Worm (Caenorhabditis elegans) whole organism, L2 larva: ENCODE data around the gene T22F3.2.
A peak's percentile ranks its signal among the peaks of the same experiment; 100 is the strongest.

Experiments
- C34F6.9 ChIP-seq: fragments of 150-350 bp; optimal IDR thresholded peaks from 2 replicates; lab custom pipeline; 2014; ENCODE audit warnings: missing biosample characterization, missing genetic modification characterization
- F13H6.1 ChIP-seq: sonication (generic microtip); optimal IDR thresholded peaks from 2 replicates; lab custom pipeline; 2016; ENCODE audit warnings: missing genetic modification characterization, missing compliant biosample characterization
- R02D3.7 ChIP-seq: fragments of 150-350 bp; optimal IDR thresholded peaks from 2 replicates; lab custom pipeline; 2014; ENCODE audit warnings: missing biosample characterization, missing genetic modification characterization
- Y55F3AM.14 ChIP-seq: fragments of 200-800 bp; sonication (Bioruptor generic); optimal IDR thresholded peaks from 2 replicates; lab custom pipeline; 2018; ENCODE audit warnings: mild to moderate bottlenecking, missing genetic modification characterization, missing compliant biosample characterization
- alr-1 ChIP-seq: fragments of 150-350 bp; optimal IDR thresholded peaks from 2 replicates; lab custom pipeline; 2014; ENCODE audit warnings: missing biosample characterization, missing genetic modification characterization
- aly-2 ChIP-seq: fragments of 150-350 bp; optimal IDR thresholded peaks from 2 replicates; lab custom pipeline; 2014; ENCODE audit warnings: missing biosample characterization, missing genetic modification characterization
- blmp-1 ChIP-seq: sonication (generic microtip); optimal IDR thresholded peaks from 2 replicates; lab custom pipeline; 2017; ENCODE audit warnings: missing genetic modification characterization, mild to moderate bottlenecking, missing compliant biosample characterization, antibody characterized with exemption, moderate library complexity; ENCODE audit not compliant: insufficient read depth
- ceh-16 ChIP-seq: fragments of 150-350 bp; optimal IDR thresholded peaks from 2 replicates; lab custom pipeline; 2014; ENCODE audit warnings: missing biosample characterization, missing genetic modification characterization
- crh-2 ChIP-seq: sonication (generic microtip); optimal IDR thresholded peaks from 2 replicates; lab custom pipeline; 2017; ENCODE audit warnings: missing biosample characterization, missing genetic modification characterization
- dmd-4 ChIP-seq: sonication (generic microtip); optimal IDR thresholded peaks from 2 replicates; lab custom pipeline; 2017; ENCODE audit warnings: missing biosample characterization, missing genetic modification characterization
- egl-27 ChIP-seq: sonication (generic microtip); optimal IDR thresholded peaks from 3 replicates; lab custom pipeline; 2017; ENCODE audit warnings: missing biosample characterization, missing genetic modification reagents, missing genetic modification characterization
- elt-3 ChIP-seq: sonication (generic microtip); optimal IDR thresholded peaks from 2 replicates; lab custom pipeline; 2017; ENCODE audit warnings: missing biosample characterization, missing genetic modification characterization
- fos-1 ChIP-seq: fragments of 150-350 bp; optimal IDR thresholded peaks from 2 replicates; lab custom pipeline; 2014; ENCODE audit warnings: missing biosample characterization, missing genetic modification characterization
- gmeb-1 ChIP-seq: fragments of 150-350 bp; optimal IDR thresholded peaks from 2 replicates; lab custom pipeline; 2014; ENCODE audit warnings: missing biosample characterization, missing genetic modification characterization
- lin-11 ChIP-seq: fragments of 150-350 bp; sonication (generic microtip); optimal IDR thresholded peaks from 2 replicates; lab custom pipeline; 2014; ENCODE audit warnings: missing biosample characterization, missing genetic modification characterization, inconsistent platforms, mixed read lengths
- lin-13 ChIP-seq: fragments of 150-350 bp; optimal IDR thresholded peaks from 2 replicates; lab custom pipeline; 2014; ENCODE audit warnings: missing biosample characterization, missing genetic modification reagents, missing genetic modification characterization
- lin-39 ChIP-seq: fragments of 150-350 bp; optimal IDR thresholded peaks from 2 replicates; lab custom pipeline; 2014; ENCODE audit warnings: missing biosample characterization, missing genetic modification reagents, missing genetic modification characterization
- mab-5 ChIP-seq: fragments of 150-350 bp; optimal IDR thresholded peaks from 2 replicates; lab custom pipeline; 2014; ENCODE audit warnings: missing biosample characterization, missing genetic modification characterization
- nhr-10 ChIP-seq: sonication (generic microtip); optimal IDR thresholded peaks from 2 replicates; lab custom pipeline; 2017; ENCODE audit warnings: missing biosample characterization, missing genetic modification characterization
- nhr-11 ChIP-seq: fragments of 150-350 bp; optimal IDR thresholded peaks from 2 replicates; lab custom pipeline; 2014; ENCODE audit warnings: missing biosample characterization, missing genetic modification characterization
- nhr-129 ChIP-seq: fragments of 150-350 bp; optimal IDR thresholded peaks from 2 replicates; lab custom pipeline; 2014; ENCODE audit warnings: missing biosample characterization, missing genetic modification characterization
- nhr-21 ChIP-seq: fragments of 150-350 bp; optimal IDR thresholded peaks from 2 replicates; lab custom pipeline; 2014; ENCODE audit warnings: missing biosample characterization, missing genetic modification characterization
- nhr-23 ChIP-seq: fragments of 150-350 bp; optimal IDR thresholded peaks from 2 replicates; lab custom pipeline; 2014; ENCODE audit warnings: missing biosample characterization, missing genetic modification reagents, missing genetic modification characterization
- nhr-237 ChIP-seq: fragments of 150-350 bp; optimal IDR thresholded peaks from 2 replicates; lab custom pipeline; 2014; ENCODE audit warnings: missing biosample characterization, missing genetic modification characterization
- nhr-25 ChIP-seq: fragments of 150-350 bp; sonication (generic microtip); optimal IDR thresholded peaks from 3 replicates; lab custom pipeline; 2014; ENCODE audit warnings: missing biosample characterization, missing genetic modification characterization
- nhr-6 ChIP-seq: fragments of 150-350 bp; optimal IDR thresholded peaks from 2 replicates; lab custom pipeline; 2014; ENCODE audit warnings: missing biosample characterization, missing genetic modification characterization
- nhr-77 ChIP-seq: fragments of 150-350 bp; optimal IDR thresholded peaks from 2 replicates; lab custom pipeline; 2014; ENCODE audit warnings: missing biosample characterization, missing genetic modification characterization
- peb-1 ChIP-seq: fragments of 150-350 bp; optimal IDR thresholded peaks from 2 replicates; lab custom pipeline; 2014; ENCODE audit warnings: missing biosample characterization, missing genetic modification characterization
- sma-3 ChIP-seq: sonication (generic microtip); optimal IDR thresholded peaks from 2 replicates; lab custom pipeline; 2016; ENCODE audit warnings: missing genetic modification reagents, missing genetic modification characterization, missing compliant biosample characterization
- sma-9 ChIP-seq, 2 experiments: fragments of 150-350 bp in 1 of 2; sonication (generic microtip) in 1 of 2; optimal IDR thresholded peaks; 2 replicates each; lab custom pipeline; 2014 to 2016; ENCODE audit warnings: missing genetic modification characterization in 2 of 2, mild to moderate bottlenecking in 1 of 2, missing biosample characterization in 1 of 2, missing compliant biosample characterization in 1 of 2, missing genetic modification reagents in 1 of 2, moderate library complexity in 1 of 2
- snpc-4 ChIP-seq: fragments of 150-350 bp; optimal IDR thresholded peaks from 2 replicates; lab custom pipeline; 2014; ENCODE audit warnings: missing biosample characterization, missing genetic modification characterization
- unc-55 ChIP-seq: fragments of 150-350 bp; sonication (generic microtip); optimal IDR thresholded peaks from 3 replicates; lab custom pipeline; 2014; ENCODE audit warnings: missing biosample characterization, missing genetic modification reagents, missing genetic modification characterization
- unc-62 ChIP-seq: fragments of 150-350 bp; optimal IDR thresholded peaks from 2 replicates; lab custom pipeline; 2014; ENCODE audit warnings: missing biosample characterization, missing genetic modification reagents, missing genetic modification characterization
- zag-1 ChIP-seq: fragments of 150-350 bp; optimal IDR thresholded peaks from 2 replicates; lab custom pipeline; 2014; ENCODE audit warnings: missing biosample characterization, missing genetic modification characterization
- ztf-1 ChIP-seq: fragments of 200-800 bp; sonication (Bioruptor generic); conservative IDR thresholded peaks from 2 replicates; pipeline ENCODE4 v1.3.6; 2022; ENCODE audit warnings: missing genetic modification characterization, missing compliant biosample characterization
- ztf-11 ChIP-seq: sonication (generic microtip); optimal IDR thresholded peaks from 2 replicates; lab custom pipeline; 2017; ENCODE audit warnings: missing biosample characterization, missing genetic modification characterization

Gene T22F3.2

DNA sequence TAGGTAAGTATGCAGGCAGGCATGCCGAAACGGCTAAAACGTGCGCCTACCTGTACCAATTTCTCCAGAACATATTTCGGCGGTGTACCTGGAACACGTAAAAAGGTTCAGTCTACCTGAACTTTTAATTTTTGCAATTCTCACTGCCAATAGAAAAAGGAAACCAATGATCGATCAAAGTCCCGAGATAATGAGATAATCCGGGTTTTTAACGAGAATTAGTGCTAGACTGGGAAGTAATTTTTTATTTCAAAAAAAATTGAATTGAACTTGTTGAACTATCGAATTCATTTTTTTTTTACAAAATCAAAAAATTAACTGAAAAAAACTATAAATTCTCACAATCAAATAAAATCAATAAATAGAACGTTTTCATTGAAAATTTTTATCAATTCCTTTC lies 14.1 kb downstream of the T22F3.2 start, which contains the start of gene T22F3.7:
T22F3.7 (minus strand) TSS at position 101 of the 400 bp plus-strand sequence.
- TF ChIP-seq crh-2 (no peak), zag-1 (tag; lab: Kevin White, UChicago) (no peak), peb-1 (tag; lab: Kevin White, UChicago) (no peak), blmp-1 (tag; lab: Kevin White, UChicago) (no peak), sma-3 (no peak), snpc-4 (tag; lab: Kevin White, UChicago) (no peak), alr-1 (tag; lab: Kevin White, UChicago) (no peak), F13H6.1 (no peak), nhr-129 (tag; lab: Kevin White, UChicago) (no peak), egl-27 (tag; lab: Kevin White, UChicago) (no peak), ztf-11 (tag; lab: Kevin White, UChicago) (no peak), ztf-1 (GFP tag; lab: Robert Waterston, UW) (no peak), aly-2 (tag; lab: Kevin White, UChicago) (no peak), nhr-11 (tag; lab: Kevin White, UChicago) (no peak), lin-39 (tag; lab: Kevin White, UChicago) (no peak), lin-11 (no peak), gmeb-1 (tag; lab: Kevin White, UChicago) (no peak), nhr-10 (tag; lab: Kevin White, UChicago) (no peak)

DNA sequence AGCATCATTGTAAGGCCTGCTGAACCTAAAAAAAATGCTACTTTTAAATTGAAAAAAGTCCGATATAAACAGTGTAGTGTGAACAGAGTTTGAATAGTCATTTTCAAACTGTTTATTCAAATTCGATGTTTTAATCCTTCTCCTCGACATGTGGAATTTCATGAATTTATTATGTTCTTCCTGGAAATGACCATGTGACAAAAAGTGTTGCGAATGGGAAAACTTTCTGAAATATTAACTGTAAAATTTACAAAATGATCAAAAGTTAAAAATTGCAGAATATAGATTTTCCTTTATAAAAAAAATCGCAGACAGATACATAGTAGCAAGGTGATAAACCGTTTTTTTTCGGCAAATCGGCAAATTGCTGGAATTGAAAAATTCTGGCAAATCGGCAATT lies 18.9 kb downstream of the T22F3.2 start, which contains the start of gene T22F3.8:
T22F3.8 (minus strand) TSS at position 101 of the 400 bp plus-strand sequence.
- TF ChIP-seq snpc-4 (tag; lab: Kevin White, UChicago) (no peak), unc-62 (GFP tag; lab: Kevin White, UChicago) (no peak), nhr-6 (no peak), nhr-11 (tag; lab: Kevin White, UChicago) (no peak), Y55F3AM.14 (GFP tag; lab: Kevin White, UChicago) (no peak), nhr-21 (tag; lab: Kevin White, UChicago) (no peak)

DNA sequence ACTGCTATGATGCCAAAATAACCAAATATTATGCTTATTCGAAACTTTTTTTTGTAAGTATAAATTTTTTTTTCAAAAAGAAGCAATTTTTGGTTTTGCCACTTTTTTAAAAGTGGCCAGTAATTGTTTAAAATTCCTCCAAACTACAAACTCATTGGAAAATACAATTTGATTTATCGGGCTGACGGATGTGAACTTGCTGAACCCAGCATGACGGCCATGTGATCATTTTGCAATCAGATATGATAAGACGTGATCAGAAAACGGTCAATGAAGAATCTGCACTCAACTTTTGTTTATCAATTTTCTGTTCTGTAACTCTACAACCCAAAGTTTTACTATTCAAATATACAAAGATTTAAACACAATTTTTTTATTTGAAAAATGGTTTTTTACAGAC lies 20.0 kb downstream of the T22F3.2 start:
- TF ChIP-seq nhr-21 (tag; lab: Kevin White, UChicago) (peak; percentile 48), ztf-11 (tag; lab: Kevin White, UChicago) (no peak), C34F6.9 (no peak), nhr-77 (tag; lab: Kevin White, UChicago) (no peak)

DNA sequence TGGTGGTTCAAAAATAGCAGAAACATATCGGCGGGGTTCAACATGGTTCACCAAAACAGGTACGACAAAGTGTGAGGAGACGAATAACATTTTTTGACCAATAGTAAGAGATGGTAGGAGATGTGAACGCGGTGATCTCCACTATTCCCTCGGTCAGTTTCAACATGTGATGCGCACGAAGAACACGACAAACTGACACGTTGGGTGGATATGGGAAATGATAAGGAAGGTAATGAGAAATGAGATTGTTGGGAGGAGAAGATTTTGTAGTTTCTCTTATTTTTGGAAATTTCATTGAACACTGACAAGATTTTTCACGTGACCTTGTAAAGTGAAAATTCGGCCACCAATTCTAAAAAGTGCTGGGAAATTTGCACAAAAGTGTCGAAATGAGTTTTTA lies 24.3 kb downstream of the T22F3.2 start:
- TF ChIP-seq blmp-1 (tag; lab: Kevin White, UChicago), result peak; percentile 62
- no peak for TF ChIP-seq F13H6.1
- TF ChIP-seq lin-13, result no peak
- no peak for TF ChIP-seq ceh-16 (tag; lab: Kevin White, UChicago)
- TF ChIP-seq lin-39 (tag; lab: Kevin White, UChicago), result no peak
- no peak for TF ChIP-seq nhr-6
- TF ChIP-seq nhr-237 (tag; lab: Kevin White, UChicago), result no peak
- TF ChIP-seq unc-55 (GFP tag; lab: Kevin White, UChicago), result no peak
- no peak for TF ChIP-seq snpc-4 (tag; lab: Kevin White, UChicago)
- no peak for TF ChIP-seq dmd-4
- no peak for TF ChIP-seq aly-2 (tag; lab: Kevin White, UChicago)
- TF ChIP-seq nhr-23, result no peak
- no peak for TF ChIP-seq ztf-1 (GFP tag; lab: Robert Waterston, UW)
- TF ChIP-seq crh-2, result no peak
- no peak for TF ChIP-seq nhr-25 (tag; lab: Kevin White, UChicago)
- TF ChIP-seq sma-9 (GFP tag; optimal IDR thresholded peaks at IDR 0.05; lab: Kevin White, UChicago), result peak; percentile 83
- no peak for TF ChIP-seq sma-9 (tag; optimal IDR thresholded peaks at IDR 0.05; lab: Kevin White, UChicago)
- peak; percentile 91 for TF ChIP-seq nhr-21 (tag; lab: Kevin White, UChicago)
- no peak for TF ChIP-seq fos-1 (tag; lab: Kevin White, UChicago)
- TF ChIP-seq nhr-77 (tag; lab: Kevin White, UChicago), result no peak
- TF ChIP-seq C34F6.9, result no peak
- TF ChIP-seq R02D3.7, result no peak
- peak; percentile 36 for TF ChIP-seq nhr-129 (tag; lab: Kevin White, UChicago)
- TF ChIP-seq mab-5 (tag; lab: Kevin White, UChicago), result no peak
- no peak for TF ChIP-seq sma-3
- no peak for TF ChIP-seq elt-3 (tag; lab: Kevin White, UChicago)
- no peak for TF ChIP-seq gmeb-1 (tag; lab: Kevin White, UChicago)
- no peak for TF ChIP-seq nhr-11 (tag; lab: Kevin White, UChicago)
